Worm (Caenorhabditis elegans) whole organism, L3 larva: Measurements from ENCODE around the gene mrps-14.

ENCODE experiments used
- ama-1 ChIP-seq: fragments of 150-350 bp; optimal IDR thresholded peaks from 2 replicates; lab custom pipeline; 2018
- egl-27 ChIP-seq: sonication (generic microtip); optimal IDR thresholded peaks from 4 replicates; lab custom pipeline; 2017; ENCODE audit warnings: missing biosample characterization, missing genetic modification reagents, missing genetic modification characterization
- lin-15B ChIP-seq: fragments of 150-350 bp; optimal IDR thresholded peaks from 2 replicates; lab custom pipeline; 2014; ENCODE audit warnings: missing biosample characterization, missing genetic modification characterization
- nhr-77 ChIP-seq: fragments of 150-350 bp; optimal IDR thresholded peaks from 2 replicates; lab custom pipeline; 2014; ENCODE audit warnings: missing biosample characterization, missing genetic modification characterization
- sea-2 ChIP-seq: fragments of 150-350 bp; sonication (generic microtip); optimal IDR thresholded peaks from 4 replicates; lab custom pipeline; 2014; ENCODE audit warnings: missing biosample characterization, missing genetic modification reagents, missing genetic modification characterization
- tbx-2 ChIP-seq: sonication (generic microtip); optimal IDR thresholded peaks from 2 replicates; lab custom pipeline; 2016; ENCODE audit warnings: mild to moderate bottlenecking, missing genetic modification characterization, missing compliant biosample characterization
- unc-39 ChIP-seq: sonication (generic microtip); optimal IDR thresholded peaks from 4 replicates; lab custom pipeline; 2017; ENCODE audit warnings: missing biosample characterization, missing genetic modification characterization
- unc-62 ChIP-seq: fragments of 150-350 bp; sonication (generic microtip); optimal IDR thresholded peaks from 4 replicates; lab custom pipeline; 2014; ENCODE audit warnings: missing biosample characterization, missing genetic modification reagents, missing genetic modification characterization

- no peak for TF ChIP-seq unc-62
- no peak for TF ChIP-seq nhr-77 (tag; lab: Kevin White, UChicago)
- no peak for TF ChIP-seq unc-39 (tag; lab: Kevin White, UChicago)
- no peak for TF ChIP-seq egl-27 (tag; lab: Kevin White, UChicago)
- TF ChIP-seq sea-2: no peak
- no peak for TF ChIP-seq lin-15B (tag; lab: Kevin White, UChicago)
- no peak for TF ChIP-seq tbx-2 (tag; lab: Kevin White, UChicago)
- no peak for TF ChIP-seq ama-1 (lab: Kevin White, UChicago)
Observed at ce11 chrII:10270052-10270451, 27.8 kb upstream of the mrps-14 start, which contains the start of gene F54B3.2.
